Worm (Caenorhabditis elegans) whole organism, late embryonic: ENCODE results near the gene zzz-1.

Experiments used
- T23F11.4 ChIP-seq: fragments of 200-800 bp; sonication (Bioruptor generic); optimal IDR thresholded peaks from 2 replicates; lab custom pipeline; 2018; ENCODE audit warnings: mild to moderate bottlenecking, missing genetic modification characterization, missing compliant biosample characterization
- ama-1 ChIP-seq: fragments of 150-350 bp; optimal IDR thresholded peaks from 2 replicates; lab custom pipeline; 2014
- ceh-45 ChIP-seq: fragments of 200-800 bp; sonication (Bioruptor generic); IDR thresholded peaks from 2 replicates; pipeline ENCODE4 v1.3.6; 2022; ENCODE audit warnings: missing genetic modification reagents, missing genetic modification characterization, missing compliant biosample characterization
- che-1 ChIP-seq: sonication (generic microtip); optimal IDR thresholded peaks from 2 replicates; lab custom pipeline; 2016; ENCODE audit warnings: mild to moderate bottlenecking, missing genetic modification characterization, missing compliant biosample characterization
- dmd-4 ChIP-seq: sonication (generic microtip); optimal IDR thresholded peaks from 2 replicates; lab custom pipeline; 2016; ENCODE audit warnings: borderline replicate concordance, missing genetic modification characterization, missing compliant biosample characterization
- elt-2 ChIP-seq: sonication (generic microtip); optimal IDR thresholded peaks from 2 replicates; lab custom pipeline; 2016; ENCODE audit warnings: missing genetic modification reagents, missing genetic modification characterization, missing compliant biosample characterization
- nhr-11 ChIP-seq: fragments of 150-350 bp; optimal IDR thresholded peaks from 2 replicates; lab custom pipeline; 2014; ENCODE audit warnings: missing biosample characterization, missing genetic modification characterization
- sox-4 ChIP-seq: sonication (generic microtip); optimal IDR thresholded peaks from 2 replicates; lab custom pipeline; 2017; ENCODE audit warnings: mild to moderate bottlenecking, missing genetic modification characterization, inconsistent platforms, missing compliant biosample characterization
- unc-55 ChIP-seq: sonication (generic microtip); optimal IDR thresholded peaks from 2 replicates; lab custom pipeline; 2017; ENCODE audit warnings: missing biosample characterization, missing genetic modification reagents, missing genetic modification characterization
- ztf-16 ChIP-seq: sonication (generic microtip); optimal IDR thresholded peaks from 2 replicates; lab custom pipeline; 2017; ENCODE audit warnings: missing genetic modification characterization, missing compliant biosample characterization

ce11 chrV:10896706-10897105, 12.3 kb downstream of the zzz-1 start:
- TF ChIP-seq sox-4 = no peak
- no peak for TF ChIP-seq T23F11.4 (GFP tag; lab: Kevin White, UChicago)
- TF ChIP-seq che-1 (tag; lab: Kevin White, UChicago) = no peak
- TF ChIP-seq elt-2 (tag; lab: Kevin White, UChicago) = no peak
- TF ChIP-seq unc-55 (GFP tag; lab: Kevin White, UChicago) = no peak
- no peak for TF ChIP-seq dmd-4 (tag; lab: Kevin White, UChicago)
- no peak for TF ChIP-seq ztf-16
- no peak for TF ChIP-seq ceh-45 (GFP tag; lab: Robert Waterston, UW)
- no peak for TF ChIP-seq nhr-11
- TF ChIP-seq ama-1 (lab: Kevin White, UChicago) = no peak
